Fruit fly (Drosophila melanogaster): Measurements from ENCODE around the gene RpS17.

The RpS17 gene

dm6 chr3L:9419328-9419727, 10.3 kb downstream of the RpS17 start:
- TF ChIP-seq CG11294 (GFP tag; IDR thresholded peaks at IDR 0.05) (peak; percentile 65), svp (GFP tag) (peak; percentile 67), CG10631 (GFP tag; optimal IDR thresholded peaks at IDR 0.05) (no peak), CG3919 (GFP tag; optimal IDR thresholded peaks at IDR 0.05) (peak; percentile 78), Met (GFP tag; optimal IDR thresholded peaks at IDR 0.05) (peak; percentile 72), salr (GFP tag; optimal IDR thresholded peaks at IDR 0.05) (no peak), Sox14 (GFP tag; optimal IDR thresholded peaks at IDR 0.05) (peak; percentile 47), CG1621 (tag; optimal IDR thresholded peaks at IDR 0.05) (no peak), acj6 (GFP tag; optimal IDR thresholded peaks at IDR 0.05) (peak; percentile 60), CG4318 (GFP tag; optimal IDR thresholded peaks at IDR 0.05) (peak; percentile 45), CG8632 (GFP tag; optimal IDR thresholded peaks at IDR 0.05) (peak; percentile 35), Hr38 (GFP tag; optimal IDR thresholded peaks at IDR 0.05) (no peak), CG10669 (GFP tag; optimal IDR thresholded peaks at IDR 0.05) (peak; percentile 64), CG9139 (GFP tag; optimal IDR thresholded peaks at IDR 0.05) (no peak), cyc (GFP tag; optimal IDR thresholded peaks at IDR 0.05) (peak; percentile 77), CG11762 (GFP tag; optimal IDR thresholded peaks at IDR 0.05; ENCODE audit: insufficient read depth) (peak; percentile 19), CG8319 (GFP tag; optimal IDR thresholded peaks at IDR 0.05) (peak; percentile 30), Sox15 (GFP tag; optimal IDR thresholded peaks at IDR 0.05) (peak; percentile 43), Hr39 (GFP tag; optimal IDR thresholded peaks at IDR 0.05) (peak; percentile 64), Sox102F (GFP tag; optimal IDR thresholded peaks at IDR 0.05) (peak; percentile 67), Gug (GFP tag; IDR thresholded peaks at IDR 0.05) (peak; percentile 74), Eip93F (GFP tag; optimal IDR thresholded peaks at IDR 0.05) (no peak), CG6163 (GFP tag; IDR thresholded peaks at IDR 0.05) (peak; percentile 85), Ets21C (GFP tag; optimal IDR thresholded peaks at IDR 0.05) (no peak), CG15336 (GFP tag; IDR thresholded peaks at IDR 0.05) (peak; percentile 85), Lpt (GFP tag; optimal IDR thresholded peaks at IDR 0.05) (peak; percentile 61), pdm3 (GFP tag; optimal IDR thresholded peaks at IDR 0.05) (peak; percentile 63), CG6792 (GFP tag; optimal IDR thresholded peaks at IDR 0.05) (no peak), Eip75B (GFP tag; optimal IDR thresholded peaks at IDR 0.05) (no peak), CG6276 (GFP tag; optimal IDR thresholded peaks at IDR 0.05) (peak; percentile 67), CG11902 (GFP tag; optimal IDR thresholded peaks at IDR 0.05) (peak; percentile 58), fd59A (GFP tag; optimal IDR thresholded peaks at IDR 0.05) (peak; percentile 22), CG7368 (GFP tag; optimal IDR thresholded peaks at IDR 0.05) (peak; percentile 59), eg (GFP tag; IDR thresholded peaks at IDR 0.05) (peak; percentile 91), CG31627 (GFP tag; optimal IDR thresholded peaks at IDR 0.05) (peak; percentile 70), CG32006 (GFP tag; optimal IDR thresholded peaks at IDR 0.05) (peak; percentile 63), CG3032 (tag; optimal IDR thresholded peaks at IDR 0.05) (peak; percentile 15), Ets96B (tag; optimal IDR thresholded peaks at IDR 0.05) (peak; percentile 43), topi (GFP tag; optimal IDR thresholded peaks at IDR 0.05) (peak; percentile 72), ss (GFP tag; optimal IDR thresholded peaks at IDR 0.05) (no peak), fkh (GFP tag; optimal IDR thresholded peaks at IDR 0.05) (no peak), dac (GFP tag; optimal IDR thresholded peaks at IDR 0.05) (no peak), CG34406 (GFP tag; optimal IDR thresholded peaks at IDR 0.05) (peak; percentile 63), CG8119 (GFP tag; IDR thresholded peaks at IDR 0.05) (peak; percentile 81), Hr4 (GFP tag; optimal IDR thresholded peaks at IDR 0.05) (peak; percentile 50), fd85E (GFP tag; optimal IDR thresholded peaks at IDR 0.05) (no peak), Smox (GFP tag; optimal IDR thresholded peaks at IDR 0.05) (peak; percentile 37), OdsH (GFP tag; optimal IDR thresholded peaks at IDR 0.05) (peak; percentile 69), net (GFP tag; optimal IDR thresholded peaks at IDR 0.05) (peak; percentile 44), CG6808 (GFP tag; optimal IDR thresholded peaks at IDR 0.05) (no peak), Eip78C (GFP tag) (peak; percentile 87), esn (GFP tag; optimal IDR thresholded peaks at IDR 0.05) (peak; percentile 3), achi (GFP tag; optimal IDR thresholded peaks at IDR 0.05) (peak; percentile 39)
